Fruit fly (Drosophila melanogaster) whole organism, prepupa: Measurements from ENCODE around the gene CG9806.

ENCODE experiments used
- CG16779 ChIP-seq: fragments of 200-800 bp; sonication (Bioruptor generic); optimal IDR thresholded peaks from 3 replicates; lab custom pipeline; 2017; ENCODE audit warnings: missing biosample characterization, mild to moderate bottlenecking, missing genetic modification characterization
- lz ChIP-seq: fragments of 200-800 bp; sonication (Bioruptor generic); optimal IDR thresholded peaks from 3 replicates; lab custom pipeline; 2016; ENCODE audit warnings: missing biosample characterization, missing genetic modification characterization

DNA sequence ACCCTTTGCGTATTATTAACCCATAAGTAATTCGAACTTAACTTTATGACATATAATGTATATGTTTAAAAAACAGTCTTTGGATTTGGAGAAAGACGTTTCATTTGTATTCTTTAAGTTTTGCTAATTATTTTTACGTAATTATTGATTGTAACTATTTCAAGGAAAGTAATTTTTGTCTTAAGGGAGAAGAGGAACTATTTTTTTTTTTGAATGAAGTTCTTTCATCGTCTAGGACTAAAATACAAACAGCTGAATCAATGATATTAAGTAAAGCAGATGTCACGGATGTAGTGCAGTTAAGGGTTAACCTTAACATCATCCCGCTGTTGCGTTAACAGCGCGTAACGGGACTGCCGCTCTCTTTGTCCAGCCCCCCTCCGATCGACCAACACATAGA is 2.0 kb upstream of the CG9806 start:
- no peak for TF ChIP-seq CG16779 (tag; lab: Kevin White, UChicago)
- peak; percentile 65 for TF ChIP-seq lz
